Fruit fly (Drosophila melanogaster): ENCODE measurements around the gene VhaAC39-1.

Gene VhaAC39-1

DNA sequence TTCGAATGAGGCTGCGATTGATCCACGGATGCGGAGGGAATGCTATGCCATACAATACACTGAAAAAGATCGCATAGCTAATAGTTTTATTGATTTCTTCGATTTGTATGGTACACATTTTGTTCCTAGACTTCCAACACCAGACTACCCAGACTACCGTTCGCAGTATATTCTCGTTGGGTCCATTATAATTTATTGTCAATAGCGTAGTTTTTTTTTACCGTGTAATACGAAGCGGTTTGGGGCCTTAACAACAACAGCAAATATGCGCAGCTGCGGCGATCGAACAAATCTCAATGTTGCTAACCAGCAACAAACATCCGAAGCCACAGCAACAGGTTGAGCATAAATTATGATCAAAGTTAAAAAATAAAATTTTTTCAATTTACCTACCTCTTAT lies 41.9 kb upstream of the VhaAC39-1 start (continued):
- peak; percentile 52 for TF ChIP-seq dac (GFP tag; optimal IDR thresholded peaks at IDR 0.05)
- TF ChIP-seq Gug (GFP tag; IDR thresholded peaks at IDR 0.05) = peak; percentile 52; the same call in 1 of the 2 replicates
- TF ChIP-seq cyc (GFP tag; optimal IDR thresholded peaks at IDR 0.05) = peak; percentile 42
- TF ChIP-seq Ets21C (GFP tag; optimal IDR thresholded peaks at IDR 0.05) = no peak
- TF ChIP-seq Hr39 (GFP tag; optimal IDR thresholded peaks at IDR 0.05) = peak; percentile 39
- TF ChIP-seq CG11762 (GFP tag; optimal IDR thresholded peaks at IDR 0.05; ENCODE audit: insufficient read depth) = peak; percentile 38
- peak; percentile 81 for TF ChIP-seq CG6276 (GFP tag; optimal IDR thresholded peaks at IDR 0.05)
- peak; percentile 60 for TF ChIP-seq CG3919 (GFP tag; optimal IDR thresholded peaks at IDR 0.05)

- no peak for TF ChIP-seq acj6 (GFP tag; optimal IDR thresholded peaks at IDR 0.05)
- no peak for TF ChIP-seq CG3032 (tag; optimal IDR thresholded peaks at IDR 0.05)
- TF ChIP-seq dsx (GFP tag; optimal IDR thresholded peaks at IDR 0.05; ENCODE audit: poor library complexity, severe bottlenecking) = no peak
- TF ChIP-seq lz (GFP tag; optimal IDR thresholded peaks at IDR 0.05) = no peak
- no peak for TF ChIP-seq dac (GFP tag; optimal IDR thresholded peaks at IDR 0.05)
- no peak for TF ChIP-seq Met (GFP tag; optimal IDR thresholded peaks at IDR 0.05)
- no peak for TF ChIP-seq Sox14 (GFP tag; optimal IDR thresholded peaks at IDR 0.05)
- no peak for TF ChIP-seq CG32006 (GFP tag; optimal IDR thresholded peaks at IDR 0.05)
- TF ChIP-seq spab (GFP tag; optimal IDR thresholded peaks at IDR 0.05) = no peak
- TF ChIP-seq CG10631 (GFP tag; optimal IDR thresholded peaks at IDR 0.05) = no peak
- TF ChIP-seq salr (GFP tag; optimal IDR thresholded peaks at IDR 0.05) = no peak
- TF ChIP-seq cyc (GFP tag; optimal IDR thresholded peaks at IDR 0.05) = no peak
- TF ChIP-seq fd85E (GFP tag; optimal IDR thresholded peaks at IDR 0.05) = peak; percentile 2
- no peak for TF ChIP-seq CG4318 (GFP tag; optimal IDR thresholded peaks at IDR 0.05)
- no peak for TF ChIP-seq CG34406 (GFP tag; optimal IDR thresholded peaks at IDR 0.05)
- TF ChIP-seq Hr4 (GFP tag; optimal IDR thresholded peaks at IDR 0.05) = no peak
- TF ChIP-seq svp (GFP tag) = no peak
- no peak for TF ChIP-seq pdm3 (GFP tag; optimal IDR thresholded peaks at IDR 0.05)
- TF ChIP-seq CG31627 (GFP tag; optimal IDR thresholded peaks at IDR 0.05) = no peak
- TF ChIP-seq Eip78C (GFP tag) = peak; percentile 77
- peak; percentile 12 for TF ChIP-seq topi (GFP tag; optimal IDR thresholded peaks at IDR 0.05)
- peak; percentile 91 for TF ChIP-seq Eip93F (GFP tag; optimal IDR thresholded peaks at IDR 0.05)
- no peak for TF ChIP-seq vri (GFP tag; optimal IDR thresholded peaks at IDR 0.05)
- peak; percentile 72; the same call in 1 of the 2 replicates for TF ChIP-seq CG15336 (GFP tag; IDR thresholded peaks at IDR 0.05)
- TF ChIP-seq CG9139 (GFP tag; optimal IDR thresholded peaks at IDR 0.05) = no peak
- no peak for TF ChIP-seq fd59A (GFP tag; optimal IDR thresholded peaks at IDR 0.05)
- no peak for TF ChIP-seq CG7368 (GFP tag; optimal IDR thresholded peaks at IDR 0.05)
- peak; percentile 73 for TF ChIP-seq Sox102F (GFP tag; optimal IDR thresholded peaks at IDR 0.05)
- peak; percentile 52 for TF ChIP-seq Lpt (GFP tag; optimal IDR thresholded peaks at IDR 0.05)
- no peak for TF ChIP-seq CG11762 (GFP tag; optimal IDR thresholded peaks at IDR 0.05; ENCODE audit: insufficient read depth)
- no peak for TF ChIP-seq CG3919 (GFP tag; optimal IDR thresholded peaks at IDR 0.05)
- no peak for TF ChIP-seq Hr39 (GFP tag; optimal IDR thresholded peaks at IDR 0.05)
- TF ChIP-seq esn (GFP tag; optimal IDR thresholded peaks at IDR 0.05) = no peak
- TF ChIP-seq CG11902 (GFP tag; optimal IDR thresholded peaks at IDR 0.05) = no peak
- no peak for TF ChIP-seq CG8319 (GFP tag; optimal IDR thresholded peaks at IDR 0.05)
- peak; percentile 70 for TF ChIP-seq CG6854 (GFP tag; optimal IDR thresholded peaks at IDR 0.05)
- TF ChIP-seq CG8119 (GFP tag; IDR thresholded peaks at IDR 0.05) = peak; percentile 53; the same call in 2 of the 3 replicates
- no peak for TF ChIP-seq Blimp-1 (GFP tag; optimal IDR thresholded peaks at IDR 0.05)
- TF ChIP-seq eg (GFP tag; IDR thresholded peaks at IDR 0.05) = peak; percentile 37; the same call in 1 of the 3 replicates
- no peak for TF ChIP-seq Eip75B (GFP tag; optimal IDR thresholded peaks at IDR 0.05)
- peak; percentile 5 for TF ChIP-seq net (GFP tag; optimal IDR thresholded peaks at IDR 0.05)
- no peak for TF ChIP-seq achi (GFP tag; optimal IDR thresholded peaks at IDR 0.05)
- TF ChIP-seq CG8632 (GFP tag; optimal IDR thresholded peaks at IDR 0.05) = no peak
- TF ChIP-seq Hr38 (GFP tag; optimal IDR thresholded peaks at IDR 0.05) = no peak
- no peak for TF ChIP-seq OdsH (GFP tag; optimal IDR thresholded peaks at IDR 0.05)
- TF ChIP-seq CG10669 (GFP tag; optimal IDR thresholded peaks at IDR 0.05) = no peak
- TF ChIP-seq Gug (GFP tag; IDR thresholded peaks at IDR 0.05) = no peak
- TF ChIP-seq Smox (GFP tag; optimal IDR thresholded peaks at IDR 0.05) = no peak
Measured at dm6 chrX:3840962-3841361, 39.6 kb upstream of the VhaAC39-1 start.

All from whole organism, prepupa.